Worm (Caenorhabditis elegans): ENCODE results near the gene C29F9.12.

DNA sequence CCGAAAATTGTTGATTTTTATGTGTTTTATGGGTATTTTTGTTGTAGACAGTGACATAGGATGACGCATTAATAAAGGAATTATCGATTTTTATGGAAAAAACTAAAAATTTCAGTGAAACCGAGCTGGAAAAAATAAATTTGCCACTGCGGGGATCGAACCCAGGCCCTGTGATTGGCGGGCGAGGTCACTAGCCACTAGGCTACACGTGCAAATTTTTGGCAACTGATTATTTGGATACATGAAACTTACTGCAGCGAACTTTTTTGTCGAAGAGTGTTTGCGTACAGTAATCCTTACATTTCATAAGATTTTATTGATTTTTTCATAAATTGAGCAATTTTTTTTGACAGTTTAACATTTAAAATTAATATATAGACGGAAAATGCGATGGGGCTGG, 32.7 kb downstream of the C29F9.12 start:
- TF ChIP-seq fkh-10 (GFP tag; optimal IDR thresholded peaks at IDR 0.05) (no peak), unc-86 (tag; optimal IDR thresholded peaks at IDR 0.05) (no peak), ama-1 (optimal IDR thresholded peaks at IDR 0.05) (peak; percentile 54), ceh-24 (tag; optimal IDR thresholded peaks at IDR 0.05) (no peak), ceh-6 (GFP tag; optimal IDR thresholded peaks at IDR 0.05) (no peak), ceh-48 (tag; optimal IDR thresholded peaks at IDR 0.05) (no peak), mec-3 (tag; optimal IDR thresholded peaks at IDR 0.05; ENCODE audit: borderline replicate concordance) (no peak), pat-9 (tag; optimal IDR thresholded peaks at IDR 0.05) (no peak), elt-2 (tag; optimal IDR thresholded peaks at IDR 0.05) (no peak), nfya-1 (tag; optimal IDR thresholded peaks at IDR 0.05) (peak; percentile 16), nhr-232 (tag; optimal IDR thresholded peaks at IDR 0.05) (no peak), ceh-22 (tag; optimal IDR thresholded peaks at IDR 0.05) (no peak), pros-1 (tag; optimal IDR thresholded peaks at IDR 0.05) (no peak)
